Fruit fly (Drosophila melanogaster) S2 (cell line): ENCODE measurements around the gene Srp9.

ENCODE experiments used
- CG8478 ChIP-seq: fragments of >200 bp; optimal IDR thresholded peaks from 2 replicates; lab custom pipeline; 2018
- CTCF ChIP-seq, 2 experiments: fragments of >200 bp; optimal IDR thresholded peaks; 2 replicates each; lab custom pipeline; 2018

dm6 chr3L:7894580-7894979, 41.6 kb upstream of the Srp9 start, which contains the start of gene eIF4E5:
- TF ChIP-seq CTCF (optimal IDR thresholded peaks at IDR 0.05; lab: Kevin White, UChicago) (no peak), CG8478 (lab: Kevin White, UChicago) (no peak)
